Worm (Caenorhabditis elegans) whole organism, L3 larva: ENCODE data around the gene ser-4.

Experiments
- egl-27 ChIP-seq: sonication (generic microtip); optimal IDR thresholded peaks from 4 replicates; lab custom pipeline; 2017; ENCODE audit warnings: missing biosample characterization, missing genetic modification reagents, missing genetic modification characterization
- elt-3 ChIP-seq, 3 experiments: fragments of 150-350 bp in 1 of 3; sonication (generic microtip) in 2 of 3; optimal IDR thresholded peaks; 2 replicates in 2 of 3; 4 replicates in 1 of 3; lab custom pipeline; 2014 to 2017; ENCODE audit warnings: missing biosample characterization in 3 of 3, missing genetic modification characterization in 3 of 3
- mdl-1 ChIP-seq: fragments of 150-350 bp; optimal IDR thresholded peaks from 2 replicates; lab custom pipeline; 2014; ENCODE audit warnings: missing biosample characterization, missing genetic modification characterization
- pha-4 ChIP-seq: fragments of 150-350 bp; optimal IDR thresholded peaks from 2 replicates; lab custom pipeline; 2014; ENCODE audit warnings: missing biosample characterization, missing genetic modification reagents, missing genetic modification characterization

ce11 chrIII:1705799-1706198, 27.1 kb downstream of the ser-4 start, which contains the start of the genes fbxa-13 and Y22D7AR.2:
- TF ChIP-seq egl-27 (tag; lab: Kevin White, UChicago) (no peak), pha-4 (tag; lab: Kevin White, UChicago) (no peak), mdl-1 (no peak), elt-3 (tag; optimal IDR thresholded peaks at IDR 0.05; lab: Kevin White, UChicago) (no peak)
